Worm (Caenorhabditis elegans): ENCODE results near the gene alr-1.

ce11 chrX:11152720-11153119, 27.3 kb upstream of the alr-1 start, which contains the start of the genes C05C9.3 and C05C9.2:
- TF ChIP-seq nhr-28 (tag; optimal IDR thresholded peaks at IDR 0.05), result no peak
- no peak for TF ChIP-seq lin-29 (GFP tag; IDR thresholded peaks at IDR 0.05)
- TF ChIP-seq Y75B8A.6 (GFP tag; IDR thresholded peaks at IDR 0.05), result no peak
- no peak for TF ChIP-seq lsy-2 (tag; optimal IDR thresholded peaks at IDR 0.05)
- no peak for TF ChIP-seq mep-1 (tag; optimal IDR thresholded peaks at IDR 0.05)
